Worm (Caenorhabditis elegans) whole organism, late embryonic: Measurements from ENCODE around the gene B0281.1.
A peak's percentile ranks its signal among the peaks of the same experiment; 100 is the strongest.
"Not testable (repeated sequence)": the region's sequence is repeated elsewhere in the genome, so short reads cannot be mapped to it uniquely, and the experiment has no call there.

ENCODE experiments used
- C08G9.2 ChIP-seq: sonication (generic microtip); optimal IDR thresholded peaks from 2 replicates; lab custom pipeline; 2016; ENCODE audit warnings: mild to moderate bottlenecking, missing genetic modification characterization, moderate library complexity, missing compliant biosample characterization
- K09A11.1 ChIP-seq: sonication (generic microtip); optimal IDR thresholded peaks from 2 replicates; lab custom pipeline; 2017; ENCODE audit warnings: antibody characterized with exemption, mild to moderate bottlenecking, missing genetic modification characterization, missing compliant biosample characterization; ENCODE audit not compliant: insufficient read depth
- ahr-1 ChIP-seq: sonication (generic microtip); optimal IDR thresholded peaks from 2 replicates; lab custom pipeline; 2016; ENCODE audit warnings: missing genetic modification characterization, missing compliant biosample characterization
- ama-1 ChIP-seq: fragments of 150-350 bp; optimal IDR thresholded peaks from 2 replicates; lab custom pipeline; 2014
- ceh-18 ChIP-seq: sonication (generic microtip); optimal IDR thresholded peaks from 2 replicates; lab custom pipeline; 2016; ENCODE audit warnings: missing genetic modification characterization, missing compliant biosample characterization
- ceh-19 ChIP-seq: fragments of 200-800 bp; sonication (Bioruptor generic); optimal IDR thresholded peaks from 2 replicates; lab custom pipeline; 2018; ENCODE audit warnings: mild to moderate bottlenecking, missing genetic modification characterization, missing compliant biosample characterization
- ceh-2 ChIP-seq: sonication (generic microtip); optimal IDR thresholded peaks from 2 replicates; lab custom pipeline; 2016; ENCODE audit warnings: missing genotype, missing genetic modification characterization, missing compliant biosample characterization
- ceh-22 ChIP-seq: sonication (generic microtip); optimal IDR thresholded peaks from 2 replicates; lab custom pipeline; 2017; ENCODE audit warnings: missing biosample characterization, missing genetic modification characterization
- ceh-24 ChIP-seq: sonication (generic microtip); optimal IDR thresholded peaks from 2 replicates; lab custom pipeline; 2016; ENCODE audit warnings: mild to moderate bottlenecking, missing genetic modification characterization, missing compliant biosample characterization
- ceh-30 ChIP-seq: fragments of 150-350 bp; optimal IDR thresholded peaks from 2 replicates; lab custom pipeline; 2014; ENCODE audit warnings: missing biosample characterization, missing genetic modification characterization
- ceh-31 ChIP-seq: sonication (generic microtip); optimal IDR thresholded peaks from 2 replicates; lab custom pipeline; 2016; ENCODE audit warnings: missing genetic modification characterization, missing compliant biosample characterization
- ceh-48 ChIP-seq: sonication (generic microtip); optimal IDR thresholded peaks from 2 replicates; lab custom pipeline; 2016; ENCODE audit warnings: missing genetic modification characterization, inconsistent platforms, missing compliant biosample characterization
- ceh-6 ChIP-seq: fragments of 200-800 bp; sonication (Bioruptor generic); optimal IDR thresholded peaks from 2 replicates; lab custom pipeline; 2018; ENCODE audit warnings: mild to moderate bottlenecking, missing genetic modification characterization, missing compliant biosample characterization
- dmd-4 ChIP-seq: sonication (generic microtip); optimal IDR thresholded peaks from 2 replicates; lab custom pipeline; 2016; ENCODE audit warnings: borderline replicate concordance, missing genetic modification characterization, missing compliant biosample characterization
- dve-1 ChIP-seq: sonication (generic microtip); optimal IDR thresholded peaks from 2 replicates; lab custom pipeline; 2017; ENCODE audit warnings: antibody characterized with exemption, mild to moderate bottlenecking, missing genetic modification characterization, missing compliant biosample characterization
- elt-2 ChIP-seq: sonication (generic microtip); optimal IDR thresholded peaks from 2 replicates; lab custom pipeline; 2016; ENCODE audit warnings: missing genetic modification reagents, missing genetic modification characterization, missing compliant biosample characterization
- eyg-1 ChIP-seq: sonication (generic microtip); optimal IDR thresholded peaks from 2 replicates; lab custom pipeline; 2016; ENCODE audit warnings: missing genotype, missing genetic modification characterization, missing compliant biosample characterization
- fkh-10 ChIP-seq: fragments of 150-350 bp; optimal IDR thresholded peaks from 2 replicates; lab custom pipeline; 2014; ENCODE audit warnings: missing biosample characterization, missing genetic modification reagents, missing genetic modification characterization
- fkh-6 ChIP-seq: sonication (generic microtip); optimal IDR thresholded peaks from 2 replicates; lab custom pipeline; 2016; ENCODE audit warnings: missing genetic modification characterization, missing compliant biosample characterization
- madf-2 ChIP-seq: sonication (generic microtip); optimal IDR thresholded peaks from 2 replicates; lab custom pipeline; 2017; ENCODE audit warnings: missing genetic modification characterization, missing compliant biosample characterization
- nfya-1 ChIP-seq: sonication (generic microtip); optimal IDR thresholded peaks from 2 replicates; lab custom pipeline; 2017; ENCODE audit warnings: missing genetic modification characterization, mild to moderate bottlenecking, missing compliant biosample characterization, antibody characterized with exemption, moderate library complexity
- nhr-11 ChIP-seq: fragments of 150-350 bp; optimal IDR thresholded peaks from 2 replicates; lab custom pipeline; 2014; ENCODE audit warnings: missing biosample characterization, missing genetic modification characterization
- npax-4 ChIP-seq: sonication (generic microtip); optimal IDR thresholded peaks from 2 replicates; lab custom pipeline; 2016; ENCODE audit warnings: missing genetic modification characterization, missing compliant biosample characterization
- pag-3 ChIP-seq: sonication (generic microtip); optimal IDR thresholded peaks from 2 replicates; lab custom pipeline; 2016; ENCODE audit warnings: missing compliant biosample characterization, missing genetic modification characterization, borderline replicate concordance
- pha-4 ChIP-seq: fragments of 150-350 bp; optimal IDR thresholded peaks from 2 replicates; lab custom pipeline; 2018; ENCODE audit warnings: missing biosample characterization, missing genetic modification reagents, missing genetic modification characterization
- pros-1 ChIP-seq: fragments of 150-350 bp; optimal IDR thresholded peaks from 2 replicates; lab custom pipeline; 2014; ENCODE audit warnings: missing biosample characterization, missing genetic modification reagents, missing genetic modification characterization
- ref-2 ChIP-seq: sonication (generic microtip); optimal IDR thresholded peaks from 2 replicates; lab custom pipeline; 2016; ENCODE audit warnings: missing genetic modification characterization, missing compliant biosample characterization
- sox-2 ChIP-seq: fragments of 200-800 bp; sonication (Bioruptor generic); IDR thresholded peaks from 2 replicates; pipeline ENCODE4 v1.3.6; 2022; ENCODE audit warnings: missing genetic modification reagents, missing genetic modification characterization, missing compliant biosample characterization
- sox-4 ChIP-seq: sonication (generic microtip); optimal IDR thresholded peaks from 2 replicates; lab custom pipeline; 2017; ENCODE audit warnings: mild to moderate bottlenecking, missing genetic modification characterization, inconsistent platforms, missing compliant biosample characterization
- tbx-2 ChIP-seq: sonication (generic microtip); optimal IDR thresholded peaks from 2 replicates; lab custom pipeline; 2016; ENCODE audit warnings: missing genetic modification characterization, missing compliant biosample characterization
- tbx-7 ChIP-seq: sonication (generic microtip); optimal IDR thresholded peaks from 2 replicates; lab custom pipeline; 2016; ENCODE audit warnings: missing genotype, missing genetic modification characterization, missing compliant biosample characterization
- unc-3 ChIP-seq, 2 experiments: fragments of 200-800 bp in 1 of 2; sonication (Bioruptor generic) in 1 of 2; sonication (generic microtip) in 1 of 2; conservative IDR thresholded peaks in 1 of 2; optimal IDR thresholded peaks in 1 of 2; 2 replicates each; pipeline versions ENCODE4 v1.3.6 to Lab custom; 2016 to 2022; ENCODE audit warnings: missing compliant biosample characterization in 2 of 2, missing genetic modification characterization in 2 of 2, missing genetic modification reagents in 1 of 2
- unc-55 ChIP-seq: sonication (generic microtip); optimal IDR thresholded peaks from 2 replicates; lab custom pipeline; 2017; ENCODE audit warnings: missing biosample characterization, missing genetic modification reagents, missing genetic modification characterization
- unc-86 ChIP-seq: sonication (generic microtip); optimal IDR thresholded peaks from 2 replicates; lab custom pipeline; 2016; ENCODE audit warnings: missing genetic modification characterization, missing compliant biosample characterization
- zip-5 ChIP-seq: sonication (generic microtip); optimal IDR thresholded peaks from 2 replicates; lab custom pipeline; 2016; ENCODE audit warnings: missing genetic modification characterization, missing compliant biosample characterization
- ztf-16 ChIP-seq: sonication (generic microtip); optimal IDR thresholded peaks from 2 replicates; lab custom pipeline; 2017; ENCODE audit warnings: missing genetic modification characterization, missing compliant biosample characterization

Gene B0281.1

ce11 chrII:2282599-2282998 is 30.3 kb upstream of the B0281.1 start, which contains the start of gene K09F6.9:
K09F6.9 (minus strand) TSS chrII:2282699.
- TF ChIP-seq dve-1 (tag; lab: Kevin White, UChicago); ama-1 (lab: Kevin White, UChicago); ceh-31 (tag; lab: Kevin White, UChicago): not testable (repeated sequence)

ce11 chrII:2284703-2285102 is 28.2 kb upstream of the B0281.1 start:
- TF ChIP-seq eyg-1 (tag; lab: Kevin White, UChicago) (no peak), sox-2 (GFP tag; lab: Robert Waterston, UW) (no peak), npax-4 (no peak), unc-55 (GFP tag; lab: Kevin White, UChicago) (no peak), ztf-16 (no peak), tbx-2 (tag; lab: Kevin White, UChicago) (no peak), sox-4 (tag; lab: Kevin White, UChicago) (no peak)

- no peak for TF ChIP-seq ceh-18 (tag; lab: Kevin White, UChicago)
- TF ChIP-seq nhr-11: no peak
- no peak for TF ChIP-seq tbx-2 (tag; lab: Kevin White, UChicago)
- no peak for TF ChIP-seq dmd-4
- TF ChIP-seq ceh-24 (tag; lab: Kevin White, UChicago): no peak
- no peak for TF ChIP-seq nfya-1 (tag; lab: Kevin White, UChicago)
- no peak for TF ChIP-seq ceh-19 (GFP tag; lab: Kevin White, UChicago)
- no peak for TF ChIP-seq ahr-1 (tag; lab: Kevin White, UChicago)
- TF ChIP-seq madf-2 (tag; lab: Kevin White, UChicago): no peak
- TF ChIP-seq tbx-7 (tag; lab: Kevin White, UChicago): no peak
- no peak for TF ChIP-seq ref-2
- no peak for TF ChIP-seq pag-3
- no peak for TF ChIP-seq unc-3 (GFP tag; conservative IDR thresholded peaks at IDR 0.05; lab: Robert Waterston, UW)
- no peak for TF ChIP-seq unc-3 (tag; optimal IDR thresholded peaks at IDR 0.05; lab: Kevin White, UChicago)
- TF ChIP-seq, all 69 proteins: peak for 0
Measured at ce11 chrII:2288798-2289197, 24.1 kb upstream of the B0281.1 start, which contains the start of the genes K09F6.10 and K09F6.13. K09F6.10 (minus strand) TSS chrII:2288883. K09F6.13 (plus strand) TSS chrII:2289114.

- TF ChIP-seq unc-55 (GFP tag; lab: Kevin White, UChicago): peak; percentile 87
- TF ChIP-seq eyg-1 (tag; lab: Kevin White, UChicago): no peak
- TF ChIP-seq unc-3 (GFP tag; conservative IDR thresholded peaks at IDR 0.05; lab: Robert Waterston, UW): no peak
- peak; percentile 50 for TF ChIP-seq unc-3 (tag; optimal IDR thresholded peaks at IDR 0.05; lab: Kevin White, UChicago)
Measured at ce11 chrII:2289441-2289840, 23.4 kb upstream of the B0281.1 start.

- no peak for TF ChIP-seq ceh-48 (tag; lab: Kevin White, UChicago)
- TF ChIP-seq npax-4: no peak
- no peak for TF ChIP-seq unc-86 (tag; lab: Kevin White, UChicago)
- no peak for TF ChIP-seq ceh-30 (tag; lab: Kevin White, UChicago)
- no peak for TF ChIP-seq pha-4 (tag; lab: Kevin White, UChicago)
- no peak for TF ChIP-seq nfya-1 (tag; lab: Kevin White, UChicago)
- TF ChIP-seq madf-2 (tag; lab: Kevin White, UChicago): no peak
Measured at ce11 chrII:2292027-2292426, 20.8 kb upstream of the B0281.1 start, which contains the start of gene K09F6.7. K09F6.7 (minus strand) TSS chrII:2292127.

ce11 chrII:2292549-2292948 is 20.3 kb upstream of the B0281.1 start:
- TF ChIP-seq fkh-10 (no peak), tbx-2 (tag; lab: Kevin White, UChicago) (no peak), ceh-18 (tag; lab: Kevin White, UChicago) (no peak), ceh-6 (GFP tag; lab: Kevin White, UChicago) (no peak), zip-5 (no peak), C08G9.2 (tag; lab: Kevin White, UChicago) (no peak), ceh-2 (tag; lab: Kevin White, UChicago) (no peak), fkh-6 (tag; lab: Kevin White, UChicago) (no peak), pha-4 (tag; lab: Kevin White, UChicago) (no peak), ceh-31 (tag; lab: Kevin White, UChicago) (no peak), pag-3 (no peak), pros-1 (tag; lab: Kevin White, UChicago) (no peak), ceh-22 (tag; lab: Kevin White, UChicago) (no peak), K09A11.1 (tag; lab: Kevin White, UChicago) (no peak), ztf-16 (no peak), elt-2 (no peak)
